Fruit fly (Drosophila melanogaster) whole organism, embryonic: ENCODE data around the gene Trf4-1.

Experiments
- Aef1 ChIP-seq: fragments of 200-800 bp; sonication (Bioruptor generic); IDR thresholded peaks from 3 replicates; pipeline ENCODE4 v1.3.6; 2022; ENCODE audit warnings: missing biosample characterization, missing genetic modification characterization
- Atf3 ChIP-seq: fragments of 200-800 bp; sonication (Bioruptor generic); optimal IDR thresholded peaks from 3 replicates; lab custom pipeline; 2016; ENCODE audit warnings: missing biosample characterization, missing genetic modification characterization
- CG10959 ChIP-seq: fragments of 200-800 bp; sonication (Bioruptor generic); IDR thresholded peaks from 2 replicates; pipeline ENCODE4 v1.3.6; 2022; ENCODE audit warnings: missing biosample characterization, missing genetic modification characterization
- CG11085 ChIP-seq: fragments of 200-800 bp; sonication (Bioruptor generic); IDR thresholded peaks from 2 replicates; pipeline ENCODE4 v1.3.6; 2022; ENCODE audit warnings: missing biosample characterization, missing genetic modification characterization
- CG12155 ChIP-seq: fragments of 200-800 bp; sonication (Bioruptor generic); optimal IDR thresholded peaks from 3 replicates; lab custom pipeline; 2016; ENCODE audit warnings: missing biosample characterization, missing genetic modification characterization
- CG14860 ChIP-seq: fragments of 200-800 bp; sonication (Bioruptor generic); IDR thresholded peaks from 3 replicates; pipeline ENCODE4 v1.3.6; 2022; ENCODE audit warnings: missing biosample characterization, missing genetic modification characterization; ENCODE audit not compliant: partially characterized antibody
- CG16863 ChIP-seq: fragments of 200-800 bp; sonication (Bioruptor generic); optimal IDR thresholded peaks from 3 replicates; lab custom pipeline; 2016; ENCODE audit warnings: missing biosample characterization, missing genetic modification characterization
- CG17359 ChIP-seq: fragments of 200-800 bp; sonication (Bioruptor generic); optimal IDR thresholded peaks from 3 replicates; lab custom pipeline; 2018; ENCODE audit warnings: missing biosample characterization, mild to moderate bottlenecking, missing genetic modification characterization, moderate library complexity
- CG18011 ChIP-seq: fragments of 200-800 bp; sonication (Bioruptor generic); optimal IDR thresholded peaks from 2 replicates; lab custom pipeline; 2017; ENCODE audit warnings: missing biosample characterization, missing genetic modification characterization, mild to moderate bottlenecking, moderate library complexity, missing genotype
- CG2875 ChIP-seq: fragments of 200-800 bp; sonication (Bioruptor generic); optimal IDR thresholded peaks from 2 replicates; lab custom pipeline; 2017; ENCODE audit warnings: missing biosample characterization, mild to moderate bottlenecking, missing genetic modification characterization, missing genetic modification reagents
- CG30020 ChIP-seq: fragments of 200-800 bp; optimal IDR thresholded peaks from 2 replicates; lab custom pipeline; 2019; ENCODE audit warnings: missing biosample characterization, mild to moderate bottlenecking, missing genetic modification characterization, moderate library complexity
- CG6654 ChIP-seq: fragments of 200-800 bp; sonication (Bioruptor generic); optimal IDR thresholded peaks from 2 replicates; lab custom pipeline; 2017; ENCODE audit warnings: missing biosample characterization, mild to moderate bottlenecking, missing genetic modification characterization
- CG7372 ChIP-seq: fragments of 200-800 bp; sonication (Bioruptor generic); IDR thresholded peaks from 2 replicates; pipeline ENCODE4 v1.3.6; 2022; ENCODE audit warnings: missing biosample characterization, missing genetic modification characterization
- CrebB ChIP-seq: fragments of 200-800 bp; sonication (Bioruptor generic); optimal IDR thresholded peaks from 3 replicates; lab custom pipeline; 2018; ENCODE audit warnings: missing biosample characterization, mild to moderate bottlenecking, missing genetic modification characterization
- Eip74EF ChIP-seq, 2 experiments: fragments of 200-800 bp in 1 of 2; fragments of >200 bp in 1 of 2; sonication (Bioruptor generic) in 1 of 2; optimal IDR thresholded peaks; 2 replicates each; lab custom pipeline; 2017 to 2019; ENCODE audit warnings: missing biosample characterization in 2 of 2, missing genetic modification characterization in 2 of 2, mild to moderate bottlenecking in 1 of 2, moderate library complexity in 1 of 2
- Elba2 ChIP-seq: fragments of 200-800 bp; sonication (Bioruptor generic); optimal IDR thresholded peaks from 3 replicates; lab custom pipeline; 2016; ENCODE audit warnings: missing biosample characterization, missing genetic modification characterization
- Hand ChIP-seq: fragments of 200-800 bp; sonication (Bioruptor generic); optimal IDR thresholded peaks from 2 replicates; lab custom pipeline; 2017; ENCODE audit warnings: mild to moderate bottlenecking, missing biosample characterization, missing genetic modification reagents, missing genetic modification characterization
- HmgD ChIP-seq: fragments of 200-800 bp; sonication (Bioruptor generic); optimal IDR thresholded peaks from 3 replicates; lab custom pipeline; 2016; ENCODE audit warnings: missing biosample characterization, missing genetic modification characterization
- Hr78 ChIP-seq, 2 experiments: fragments of 200-800 bp in 1 of 2; fragments of >200 bp in 1 of 2; sonication (Bioruptor generic) in 1 of 2; optimal IDR thresholded peaks; 2 replicates each; lab custom pipeline; 2017 to 2019; ENCODE audit warnings: missing biosample characterization in 2 of 2, missing genetic modification characterization in 2 of 2, mild to moderate bottlenecking in 1 of 2, moderate library complexity in 1 of 2
- Med ChIP-seq: fragments of 200-800 bp; sonication (Bioruptor generic); peaks from one replicate; lab custom pipeline; 2016; ENCODE audit warnings: missing biosample characterization, missing genetic modification characterization, mild to moderate bottlenecking, inconsistent platforms, moderate library complexity
- NC2β ChIP-seq: fragments of 200-800 bp; sonication (Bioruptor generic); optimal IDR thresholded peaks from 2 replicates; lab custom pipeline; 2016; ENCODE audit warnings: missing biosample characterization, missing genetic modification characterization
- Pdp1 ChIP-seq, 2 experiments: fragments of 200-800 bp; sonication (Bioruptor generic); optimal IDR thresholded peaks; 3 replicates each; lab custom pipeline; 2016; ENCODE audit warnings: missing biosample characterization in 2 of 2, missing genetic modification characterization in 2 of 2, mild to moderate bottlenecking in 1 of 2, moderate library complexity in 1 of 2
- ab ChIP-seq: fragments of 200-800 bp; sonication (Bioruptor generic); optimal IDR thresholded peaks from 2 replicates; lab custom pipeline; 2016; ENCODE audit warnings: missing biosample characterization, missing genetic modification characterization
- ara ChIP-seq: fragments of 200-800 bp; sonication (Bioruptor generic); IDR thresholded peaks from 2 replicates; pipeline ENCODE4 v1.3.6; 2022; ENCODE audit warnings: missing biosample characterization, missing genetic modification characterization
- bsh ChIP-seq, 2 experiments: fragments of 200-800 bp; sonication (Bioruptor generic); optimal IDR thresholded peaks; 2 replicates each; lab custom pipeline; 2017 to 2018; ENCODE audit warnings: mild to moderate bottlenecking in 2 of 2, missing biosample characterization in 2 of 2, missing genetic modification characterization in 2 of 2, moderate library complexity in 1 of 2
- cg ChIP-seq: fragments of 200-800 bp; sonication (Bioruptor generic); optimal IDR thresholded peaks from 3 replicates; lab custom pipeline; 2019; ENCODE audit warnings: missing biosample characterization, mild to moderate bottlenecking, missing genetic modification characterization, moderate library complexity
- chinmo ChIP-seq: fragments of 200-800 bp; sonication (Bioruptor generic); IDR thresholded peaks from 4 replicates; pipeline ENCODE4 v1.3.6; 2022; ENCODE audit warnings: missing biosample characterization, missing genetic modification characterization; ENCODE audit not compliant: partially characterized antibody
- crol ChIP-seq: fragments of 200-800 bp; sonication (Bioruptor generic); IDR thresholded peaks from 2 replicates; pipeline ENCODE4 v1.3.6; 2022; ENCODE audit warnings: missing biosample characterization, missing genetic modification characterization
- da ChIP-seq: fragments of 200-800 bp; sonication (Bioruptor generic); optimal IDR thresholded peaks from 2 replicates; lab custom pipeline; 2016; ENCODE audit warnings: missing biosample characterization, missing genetic modification characterization
- exex ChIP-seq: fragments of 200-800 bp; sonication (Bioruptor generic); optimal IDR thresholded peaks from 4 replicates; lab custom pipeline; 2018; ENCODE audit warnings: missing biosample characterization, mild to moderate bottlenecking, missing genetic modification characterization, moderate library complexity
- grau ChIP-seq: fragments of 200-800 bp; optimal IDR thresholded peaks from 3 replicates; lab custom pipeline; 2019; ENCODE audit warnings: missing biosample characterization, mild to moderate bottlenecking, missing genetic modification characterization, moderate library complexity
- grn ChIP-seq: fragments of 200-800 bp; sonication (Bioruptor generic); optimal IDR thresholded peaks from 3 replicates; lab custom pipeline; 2017; ENCODE audit warnings: missing biosample characterization, missing genetic modification characterization
- insv ChIP-seq, 2 experiments: fragments of 200-800 bp; sonication (Bioruptor generic); optimal IDR thresholded peaks; 3 replicates each; lab custom pipeline; 2016 to 2018; ENCODE audit warnings: missing biosample characterization in 2 of 2, missing genetic modification characterization in 2 of 2
- kah ChIP-seq: fragments of 200-800 bp; sonication (Bioruptor generic); optimal IDR thresholded peaks from 2 replicates; lab custom pipeline; 2018; ENCODE audit warnings: missing biosample characterization, mild to moderate bottlenecking, missing genetic modification characterization
- kni ChIP-seq: fragments of 200-800 bp; sonication (Bioruptor generic); optimal IDR thresholded peaks from 3 replicates; lab custom pipeline; 2017; ENCODE audit warnings: mild to moderate bottlenecking, missing biosample characterization, missing genetic modification reagents, missing genetic modification characterization
- lbe ChIP-seq: fragments of 200-800 bp; sonication (Bioruptor generic); optimal IDR thresholded peaks from 2 replicates; lab custom pipeline; 2016; ENCODE audit warnings: missing biosample characterization, mild to moderate bottlenecking, missing genetic modification characterization
- lilli ChIP-seq: fragments of 200-800 bp; sonication (Bioruptor generic); optimal IDR thresholded peaks from 3 replicates; lab custom pipeline; 2016; ENCODE audit warnings: missing biosample characterization, missing genetic modification characterization
- lmd ChIP-seq: fragments of 200-800 bp; sonication (Bioruptor generic); IDR thresholded peaks from 2 replicates; pipeline ENCODE4 v1.3.6; 2022; ENCODE audit warnings: missing biosample characterization, missing genetic modification characterization
- nom ChIP-seq: fragments of 200-800 bp; sonication (Bioruptor generic); optimal IDR thresholded peaks from 2 replicates; lab custom pipeline; 2017; ENCODE audit warnings: missing biosample characterization, missing genetic modification characterization, mild to moderate bottlenecking, moderate library complexity, missing genetic modification reagents
- pita ChIP-seq: fragments of 200-800 bp; sonication (Bioruptor generic); optimal IDR thresholded peaks from 2 replicates; lab custom pipeline; 2017; ENCODE audit warnings: missing biosample characterization, mild to moderate bottlenecking, missing genetic modification characterization
- pros ChIP-seq: fragments of 200-800 bp; sonication (Bioruptor generic); optimal IDR thresholded peaks from 3 replicates; lab custom pipeline; 2019; ENCODE audit warnings: missing biosample characterization, mild to moderate bottlenecking, missing genetic modification characterization, moderate library complexity
- slbo ChIP-seq: fragments of 200-800 bp; sonication (Bioruptor generic); IDR thresholded peaks from 2 replicates; pipeline ENCODE4 v1.3.6; 2022; ENCODE audit warnings: missing biosample characterization, missing genetic modification characterization
- sqz ChIP-seq: fragments of 200-800 bp; sonication (Bioruptor generic); optimal IDR thresholded peaks from 3 replicates; lab custom pipeline; 2018; ENCODE audit warnings: missing biosample characterization, mild to moderate bottlenecking, missing genetic modification characterization
- vnd ChIP-seq: fragments of 200-800 bp; sonication (Bioruptor generic); IDR thresholded peaks from 3 replicates; pipeline ENCODE4 v1.3.6; 2022; ENCODE audit warnings: missing biosample characterization, missing genetic modification characterization; ENCODE audit not compliant: partially characterized antibody

The Trf4-1 gene

DNA sequence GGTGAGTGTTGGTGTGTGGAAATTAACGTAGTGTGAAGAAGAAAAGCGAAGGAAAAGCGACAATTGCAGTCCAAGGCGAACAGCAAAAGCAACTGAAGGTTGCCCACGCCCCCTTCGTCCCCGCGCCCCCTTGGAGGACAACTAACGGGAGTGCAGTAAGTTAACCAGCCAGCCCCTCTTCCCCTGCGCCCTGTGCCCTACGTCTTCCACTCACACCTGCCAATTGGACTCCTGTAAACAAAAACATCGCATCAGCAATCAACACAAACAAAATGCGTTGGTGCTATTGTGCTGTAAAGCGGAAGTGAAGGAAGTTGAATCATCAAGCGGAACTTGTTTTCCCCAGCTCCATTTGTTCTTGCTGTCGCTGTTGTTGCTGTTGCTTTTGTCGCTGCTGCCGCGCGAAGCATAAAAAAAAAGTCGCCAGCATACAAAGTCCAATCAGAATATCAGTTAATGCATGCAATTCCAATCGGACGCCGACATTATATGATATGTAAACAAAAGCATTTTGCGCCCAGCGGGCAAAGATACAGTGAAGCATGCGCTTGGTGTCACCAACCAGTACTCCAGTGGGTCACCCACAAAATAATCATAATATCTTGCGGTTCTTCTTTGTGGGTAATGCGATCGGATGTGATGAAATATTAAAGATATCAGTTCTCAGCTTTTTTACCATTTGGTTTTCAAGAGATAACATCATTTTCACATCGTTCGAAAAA lies 32.5 kb downstream of the Trf4-1 start:
- TF ChIP-seq sqz (peak; percentile 23), Eip74EF (GFP tag; optimal IDR thresholded peaks at IDR 0.05; lab: Kevin White, UChicago) (peak in 1 of 2 experiments; percentile 65), ab (GFP tag; lab: Kevin White, UChicago) (no peak), da (GFP tag; lab: Kevin White, UChicago) (no peak), Aef1 (GFP tag; lab: Robert Waterston, UW) (no peak), CG11085 (no peak), pita (GFP tag; lab: Kevin White, UChicago) (no peak), cg (GFP tag; lab: Kevin White, UChicago) (peak; percentile 55), Hand (GFP tag; lab: Kevin White, UChicago) (no peak), slbo (GFP tag; lab: Robert Waterston, UW) (no peak), crol (GFP tag; lab: Robert Waterston, UW) (peak; percentile 83), CG7372 (GFP tag; lab: Robert Waterston, UW) (no peak), lilli (GFP tag; lab: Kevin White, UChicago) (peak; percentile 2), kni (GFP tag; lab: Kevin White, UChicago) (no peak), lmd (no peak), CG30020 (tag; lab: Kevin White, UChicago) (no peak), insv (GFP tag; optimal IDR thresholded peaks at IDR 0.05; lab: Kevin White, UChicago) (peak; percentile 75 to 94), pros (GFP tag; lab: Kevin White, UChicago) (peak; percentile 32), nom (GFP tag; lab: Kevin White, UChicago) (peak; percentile 97), CG18011 (no peak), Elba2 (GFP tag; lab: Kevin White, UChicago) (peak; percentile 35), CG16863 (GFP tag; lab: Kevin White, UChicago) (no peak), lbe (GFP tag; lab: Kevin White, UChicago) (peak; percentile 2), HmgD (GFP tag; lab: Kevin White, UChicago) (no peak), chinmo (GFP tag; lab: Robert Waterston, UW) (0 out of 4 replicates have a peak, but pooled peaks have one; percentile 45), CG17359 (tag; lab: Kevin White, UChicago) (peak; percentile 23), bsh (GFP tag; optimal IDR thresholded peaks at IDR 0.05; lab: Kevin White, UChicago) (peak in 1 of 2 experiments; percentile 50), kah (GFP tag; lab: Kevin White, UChicago) (peak; percentile 2), Pdp1 (GFP tag; optimal IDR thresholded peaks at IDR 0.05; lab: Kevin White, UChicago) (peak in 1 of 2 experiments; percentile 3), CG6654 (no peak), grau (peak; percentile 78)

DNA sequence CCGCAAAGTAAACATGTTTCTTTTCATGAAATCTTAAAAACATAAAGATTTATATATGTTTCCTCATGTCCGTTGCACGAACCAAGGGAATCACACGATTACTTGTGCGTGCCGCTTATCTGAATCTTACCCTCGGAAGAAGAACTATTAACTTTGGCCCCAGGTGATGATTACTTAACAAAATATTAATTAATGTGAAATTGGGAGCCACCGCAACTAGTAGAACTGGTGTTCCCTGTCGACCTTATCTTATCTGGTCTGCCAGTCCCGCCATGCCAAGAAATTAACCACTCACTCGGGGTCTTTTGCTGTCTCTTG lies 33.0 kb downstream of the Trf4-1 start:
- TF ChIP-seq Hr78 (GFP tag; optimal IDR thresholded peaks at IDR 0.05; lab: Kevin White, UChicago) (peak in 1 of 2 experiments; percentile 66), grau (peak; percentile 13), grn (GFP tag; lab: Kevin White, UChicago) (peak; percentile 55), Med (GFP tag; lab: Kevin White, UChicago) (peak; percentile 46), Atf3 (GFP tag; lab: Kevin White, UChicago) (no peak), vnd (GFP tag; lab: Robert Waterston, UW) (no peak), ara (GFP tag; lab: Robert Waterston, UW) (no peak), slbo (GFP tag; lab: Robert Waterston, UW) (no peak), NC2β (GFP tag; lab: Kevin White, UChicago) (no peak), CG10959 (GFP tag; lab: Robert Waterston, UW) (no peak), exex (tag; lab: Kevin White, UChicago) (peak; percentile 64), CG14860 (GFP tag; lab: Robert Waterston, UW) (no peak), CG12155 (no peak), CrebB (tag; lab: Kevin White, UChicago) (no peak), CG2875 (GFP tag; lab: Kevin White, UChicago) (no peak)
